Worm (Caenorhabditis elegans) whole organism, L2 larva: Measurements from ENCODE around the gene cyp-13B1.

ENCODE experiments used
- C34F6.9 ChIP-seq: fragments of 150-350 bp; optimal IDR thresholded peaks from 2 replicates; lab custom pipeline; 2014; ENCODE audit warnings: missing biosample characterization, missing genetic modification characterization
- F13H6.1 ChIP-seq: sonication (generic microtip); optimal IDR thresholded peaks from 2 replicates; lab custom pipeline; 2016; ENCODE audit warnings: missing genetic modification characterization, missing compliant biosample characterization
- Y55F3AM.14 ChIP-seq: fragments of 200-800 bp; sonication (Bioruptor generic); optimal IDR thresholded peaks from 2 replicates; lab custom pipeline; 2018; ENCODE audit warnings: mild to moderate bottlenecking, missing genetic modification characterization, missing compliant biosample characterization
- aly-2 ChIP-seq: fragments of 150-350 bp; optimal IDR thresholded peaks from 2 replicates; lab custom pipeline; 2014; ENCODE audit warnings: missing biosample characterization, missing genetic modification characterization
- blmp-1 ChIP-seq: sonication (generic microtip); optimal IDR thresholded peaks from 2 replicates; lab custom pipeline; 2017; ENCODE audit warnings: missing genetic modification characterization, mild to moderate bottlenecking, missing compliant biosample characterization, antibody characterized with exemption, moderate library complexity; ENCODE audit not compliant: insufficient read depth
- ceh-16 ChIP-seq: fragments of 150-350 bp; optimal IDR thresholded peaks from 2 replicates; lab custom pipeline; 2014; ENCODE audit warnings: missing biosample characterization, missing genetic modification characterization
- ceh-82 ChIP-seq: fragments of 150-350 bp; optimal IDR thresholded peaks from 2 replicates; lab custom pipeline; 2014; ENCODE audit warnings: missing biosample characterization, missing genetic modification characterization
- crh-2 ChIP-seq: sonication (generic microtip); optimal IDR thresholded peaks from 2 replicates; lab custom pipeline; 2017; ENCODE audit warnings: missing biosample characterization, missing genetic modification characterization
- dmd-4 ChIP-seq: sonication (generic microtip); optimal IDR thresholded peaks from 2 replicates; lab custom pipeline; 2017; ENCODE audit warnings: missing biosample characterization, missing genetic modification characterization
- egl-27 ChIP-seq: sonication (generic microtip); optimal IDR thresholded peaks from 3 replicates; lab custom pipeline; 2017; ENCODE audit warnings: missing biosample characterization, missing genetic modification reagents, missing genetic modification characterization
- elt-1 ChIP-seq: fragments of 150-350 bp; optimal IDR thresholded peaks from 2 replicates; lab custom pipeline; 2014; ENCODE audit warnings: missing biosample characterization, missing genetic modification characterization
- fos-1 ChIP-seq: fragments of 150-350 bp; optimal IDR thresholded peaks from 2 replicates; lab custom pipeline; 2014; ENCODE audit warnings: missing biosample characterization, missing genetic modification characterization
- gmeb-1 ChIP-seq: fragments of 150-350 bp; optimal IDR thresholded peaks from 2 replicates; lab custom pipeline; 2014; ENCODE audit warnings: missing biosample characterization, missing genetic modification characterization
- lin-11 ChIP-seq: fragments of 150-350 bp; sonication (generic microtip); optimal IDR thresholded peaks from 2 replicates; lab custom pipeline; 2014; ENCODE audit warnings: missing biosample characterization, missing genetic modification characterization, inconsistent platforms, mixed read lengths
- lin-13 ChIP-seq: fragments of 150-350 bp; optimal IDR thresholded peaks from 2 replicates; lab custom pipeline; 2014; ENCODE audit warnings: missing biosample characterization, missing genetic modification reagents, missing genetic modification characterization
- mab-5 ChIP-seq: fragments of 150-350 bp; optimal IDR thresholded peaks from 2 replicates; lab custom pipeline; 2014; ENCODE audit warnings: missing biosample characterization, missing genetic modification characterization
- mbf-1 ChIP-seq: sonication (generic microtip); optimal IDR thresholded peaks from 2 replicates; lab custom pipeline; 2017; ENCODE audit warnings: missing biosample characterization, missing genetic modification characterization
- mdl-1 ChIP-seq, 2 experiments: fragments of 150-350 bp in 1 of 2; sonication (generic microtip) in 1 of 2; optimal IDR thresholded peaks; 2 replicates each; lab custom pipeline; 2017; ENCODE audit warnings: missing biosample characterization in 2 of 2, missing genetic modification characterization in 2 of 2
- nhr-10 ChIP-seq: sonication (generic microtip); optimal IDR thresholded peaks from 2 replicates; lab custom pipeline; 2017; ENCODE audit warnings: missing biosample characterization, missing genetic modification characterization
- nhr-12 ChIP-seq: fragments of 150-350 bp; optimal IDR thresholded peaks from 2 replicates; lab custom pipeline; 2014; ENCODE audit warnings: missing biosample characterization, missing genetic modification characterization
- nhr-129 ChIP-seq: fragments of 150-350 bp; optimal IDR thresholded peaks from 2 replicates; lab custom pipeline; 2014; ENCODE audit warnings: missing biosample characterization, missing genetic modification characterization
- nhr-21 ChIP-seq: fragments of 150-350 bp; optimal IDR thresholded peaks from 2 replicates; lab custom pipeline; 2014; ENCODE audit warnings: missing biosample characterization, missing genetic modification characterization
- nhr-6 ChIP-seq: fragments of 150-350 bp; optimal IDR thresholded peaks from 2 replicates; lab custom pipeline; 2014; ENCODE audit warnings: missing biosample characterization, missing genetic modification characterization
- sem-4 ChIP-seq: fragments of 150-350 bp; optimal IDR thresholded peaks from 2 replicates; lab custom pipeline; 2014; ENCODE audit warnings: missing biosample characterization, missing genetic modification reagents, missing genetic modification characterization
- skn-1 ChIP-seq: sonication (generic microtip); optimal IDR thresholded peaks from 2 replicates; lab custom pipeline; 2017; ENCODE audit warnings: missing biosample characterization, missing genetic modification characterization
- sma-3 ChIP-seq: sonication (generic microtip); optimal IDR thresholded peaks from 2 replicates; lab custom pipeline; 2016; ENCODE audit warnings: missing genetic modification reagents, missing genetic modification characterization, missing compliant biosample characterization
- sma-9 ChIP-seq, 2 experiments: fragments of 150-350 bp in 1 of 2; sonication (generic microtip) in 1 of 2; optimal IDR thresholded peaks; 2 replicates each; lab custom pipeline; 2014 to 2016; ENCODE audit warnings: missing genetic modification characterization in 2 of 2, mild to moderate bottlenecking in 1 of 2, missing biosample characterization in 1 of 2, missing compliant biosample characterization in 1 of 2, missing genetic modification reagents in 1 of 2, moderate library complexity in 1 of 2
- snpc-4 ChIP-seq: fragments of 150-350 bp; optimal IDR thresholded peaks from 2 replicates; lab custom pipeline; 2014; ENCODE audit warnings: missing biosample characterization, missing genetic modification characterization
- unc-62 ChIP-seq: fragments of 150-350 bp; optimal IDR thresholded peaks from 2 replicates; lab custom pipeline; 2014; ENCODE audit warnings: missing biosample characterization, missing genetic modification reagents, missing genetic modification characterization
- ztf-1 ChIP-seq: fragments of 200-800 bp; sonication (Bioruptor generic); conservative IDR thresholded peaks from 2 replicates; pipeline ENCODE4 v1.3.6; 2022; ENCODE audit warnings: missing genetic modification characterization, missing compliant biosample characterization
- ztf-11 ChIP-seq: sonication (generic microtip); optimal IDR thresholded peaks from 2 replicates; lab custom pipeline; 2017; ENCODE audit warnings: missing biosample characterization, missing genetic modification characterization
- ztf-4 ChIP-seq: fragments of 150-350 bp; optimal IDR thresholded peaks from 2 replicates; lab custom pipeline; 2014; ENCODE audit warnings: missing biosample characterization, missing genetic modification characterization

The cyp-13B1 gene

DNA sequence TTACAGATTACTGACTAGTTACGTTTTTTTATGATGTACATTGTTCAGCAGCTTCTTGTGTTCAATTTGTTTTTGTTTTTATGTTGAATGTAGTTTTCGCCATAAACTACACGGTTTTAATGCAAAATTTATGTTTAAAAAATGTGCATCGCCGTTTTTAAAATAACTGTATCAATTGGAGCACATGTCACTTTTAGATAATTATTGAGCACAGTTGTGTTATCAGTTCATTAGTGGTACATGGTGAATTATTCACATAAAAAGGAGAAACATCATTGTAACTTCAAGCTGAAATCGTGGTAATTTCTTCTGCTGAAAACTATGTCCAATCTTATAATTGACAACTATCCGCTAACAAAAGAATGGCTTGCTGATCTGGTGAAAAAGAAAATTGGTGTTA, 2.9 kb upstream of the cyp-13B1 start:
- TF ChIP-seq crh-2 (tag; lab: Kevin White, UChicago) = peak; percentile 0
- TF ChIP-seq ceh-16 (tag; lab: Kevin White, UChicago) = no peak
- peak; percentile 55 for TF ChIP-seq fos-1

DNA sequence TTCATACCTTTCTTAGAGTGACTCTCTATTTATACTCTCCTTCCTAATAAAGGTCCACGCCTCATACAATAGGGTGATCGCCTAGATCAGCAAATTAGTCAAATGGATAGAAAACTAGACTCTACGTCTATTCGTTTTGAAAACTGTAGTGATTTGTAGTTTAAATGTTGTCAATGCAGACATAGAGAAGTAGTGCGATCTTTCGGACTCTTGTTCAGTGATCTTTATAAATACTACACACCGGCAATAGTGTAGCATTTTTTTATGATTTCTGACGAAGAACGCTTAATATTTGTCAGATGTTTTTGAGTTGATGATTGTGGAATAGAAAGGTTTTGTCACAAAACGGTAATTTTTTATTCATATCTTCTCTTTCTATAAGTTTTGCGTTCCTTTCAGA, 1.9 kb upstream of the cyp-13B1 start:
- peak; percentile 10 for TF ChIP-seq sma-9 (GFP tag; optimal IDR thresholded peaks at IDR 0.05; lab: Kevin White, UChicago)
- TF ChIP-seq sma-9 (tag; optimal IDR thresholded peaks at IDR 0.05; lab: Kevin White, UChicago) = no peak
- no peak for TF ChIP-seq ztf-1 (GFP tag; lab: Robert Waterston, UW)

DNA sequence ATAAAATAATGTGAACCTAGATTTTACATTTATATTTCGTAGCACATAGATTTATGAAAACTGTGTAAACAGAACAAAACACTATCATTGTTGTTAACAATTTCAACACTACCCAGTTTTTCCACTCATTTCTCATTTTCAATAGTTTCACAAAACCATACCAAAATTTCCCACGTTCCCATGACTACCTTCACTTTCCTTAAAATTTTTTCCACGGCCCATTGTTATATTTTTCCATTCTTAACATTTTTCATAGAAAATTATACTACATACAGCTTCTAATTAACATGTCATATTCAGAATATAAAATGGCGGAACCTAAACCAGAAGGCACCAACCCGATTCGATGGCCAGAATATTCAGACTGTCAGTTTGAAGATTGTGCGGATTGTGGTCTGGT, 7.7 kb downstream of the cyp-13B1 start, which contains the start of gene F02C12.1:
TSS of gene F02C12.1 (plus strand) at position 301 of the 400 bp plus-strand sequence.
- TF ChIP-seq Y55F3AM.14 (GFP tag; lab: Kevin White, UChicago) (no peak), nhr-21 (tag; lab: Kevin White, UChicago) (no peak), nhr-129 (tag; lab: Kevin White, UChicago) (no peak), egl-27 (tag; lab: Kevin White, UChicago) (no peak), aly-2 (tag; lab: Kevin White, UChicago) (no peak)

DNA sequence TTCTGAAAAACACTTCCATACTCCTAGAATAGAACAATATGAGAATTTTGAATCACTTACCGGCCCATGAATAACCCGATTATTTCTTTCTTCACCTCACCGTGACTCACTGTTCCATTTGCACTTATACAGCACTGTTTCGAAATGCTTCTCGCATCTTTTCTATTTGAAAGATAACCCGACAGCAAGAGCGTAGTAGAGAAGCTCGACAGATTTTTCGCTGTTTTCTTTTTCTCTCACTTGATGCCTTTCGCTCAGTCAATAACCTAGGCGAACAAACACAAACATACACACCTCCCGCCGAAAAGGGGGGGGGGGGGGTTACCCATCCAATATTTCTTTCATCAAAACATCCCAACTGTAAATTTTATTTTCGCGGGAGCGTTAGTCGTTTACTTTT, 8.1 kb downstream of the cyp-13B1 start:
- no peak for TF ChIP-seq nhr-10 (tag; lab: Kevin White, UChicago)
- TF ChIP-seq gmeb-1 (tag; lab: Kevin White, UChicago) = peak; percentile 0
- no peak for TF ChIP-seq sem-4
- TF ChIP-seq mab-5 (tag; lab: Kevin White, UChicago) = no peak
- no peak for TF ChIP-seq skn-1 (tag; lab: Kevin White, UChicago)
- TF ChIP-seq sma-3 = peak; percentile 22
- no peak for TF ChIP-seq ztf-4 (tag; lab: Kevin White, UChicago)
- TF ChIP-seq crh-2 (tag; lab: Kevin White, UChicago) = no peak
- no peak for TF ChIP-seq unc-62 (GFP tag; lab: Kevin White, UChicago)
- TF ChIP-seq fos-1 = peak; percentile 95
- TF ChIP-seq ceh-16 (tag; lab: Kevin White, UChicago) = no peak
- TF ChIP-seq F13H6.1 = peak; percentile 55
- TF ChIP-seq ztf-11 = no peak
- no peak for TF ChIP-seq nhr-21 (tag; lab: Kevin White, UChicago)
- peak; percentile 10 for TF ChIP-seq blmp-1
- TF ChIP-seq nhr-129 (tag; lab: Kevin White, UChicago) = peak; percentile 45
- TF ChIP-seq dmd-4 (tag; lab: Kevin White, UChicago) = no peak
- TF ChIP-seq elt-1 (tag; lab: Kevin White, UChicago) = no peak
- no peak for TF ChIP-seq lin-13
- no peak for TF ChIP-seq nhr-12 (tag; lab: Kevin White, UChicago)
- TF ChIP-seq mdl-1 (tag; optimal IDR thresholded peaks at IDR 0.05; lab: Kevin White, UChicago) = no peak
- TF ChIP-seq nhr-6 (tag; lab: Kevin White, UChicago) = no peak
- TF ChIP-seq sma-9 (GFP tag; optimal IDR thresholded peaks at IDR 0.05; lab: Kevin White, UChicago) = peak; percentile 49
- no peak for TF ChIP-seq sma-9 (tag; optimal IDR thresholded peaks at IDR 0.05; lab: Kevin White, UChicago)
- TF ChIP-seq aly-2 (tag; lab: Kevin White, UChicago) = no peak
- peak; percentile 20 for TF ChIP-seq C34F6.9 (tag; lab: Kevin White, UChicago)
- TF ChIP-seq egl-27 (tag; lab: Kevin White, UChicago) = no peak
- TF ChIP-seq snpc-4 (tag; lab: Kevin White, UChicago) = no peak

DNA sequence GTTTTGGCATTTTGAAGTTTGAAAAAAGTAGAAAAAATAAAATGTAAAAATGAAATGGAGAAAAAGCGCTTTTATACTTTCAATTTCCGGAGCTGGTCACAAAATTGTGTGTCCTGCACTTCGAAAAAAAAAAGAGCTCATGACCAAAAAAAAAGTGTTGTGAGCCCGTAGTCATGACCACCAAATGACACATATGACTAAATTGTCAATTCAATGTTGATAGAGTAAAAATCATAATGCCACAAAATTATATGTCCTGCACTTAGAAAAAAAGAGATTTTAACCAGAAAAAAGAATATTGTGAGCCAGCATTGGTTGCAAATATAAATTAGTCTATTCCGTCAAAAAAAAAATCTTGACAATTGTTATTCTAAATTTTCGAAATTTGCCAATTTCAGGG, 10.2 kb downstream of the cyp-13B1 start, which contains the start of gene F02C12.2:
TSS of gene F02C12.2 (minus strand) at position 101 of the 400 bp plus-strand sequence.
- TF ChIP-seq lin-11 (no peak), skn-1 (tag; lab: Kevin White, UChicago) (no peak), egl-27 (tag; lab: Kevin White, UChicago) (no peak), ztf-1 (GFP tag; lab: Robert Waterston, UW) (no peak), gmeb-1 (tag; lab: Kevin White, UChicago) (no peak), mbf-1 (tag; lab: Kevin White, UChicago) (no peak), ceh-82 (no peak), sem-4 (no peak)
- TF ChIP-seq, all 48 proteins: peak for 0
